Worm (Caenorhabditis elegans): Measurements from ENCODE around the gene T10D4.19.

- no peak for TF ChIP-seq him-1 (tag; optimal IDR thresholded peaks at IDR 0.05)
- no peak for TF ChIP-seq dao-5 (tag; optimal IDR thresholded peaks at IDR 0.05)
- no peak for TF ChIP-seq W03F9.2 (tag; optimal IDR thresholded peaks at IDR 0.05)
Observed at ce11 chrII:3195739-3196138, 44.0 kb downstream of the T10D4.19 start.

Measured in whole organism, L4/young adult.